Worm (Caenorhabditis elegans) whole organism, L3 larva: Measurements from ENCODE around the gene C14E2.5.

Experiments used
- ZK546.5 ChIP-seq: sonication (generic microtip); optimal IDR thresholded peaks from 2 replicates; lab custom pipeline; 2017; ENCODE audit warnings: missing biosample characterization, missing genetic modification characterization
- fos-1 ChIP-seq: fragments of 150-350 bp; optimal IDR thresholded peaks from 2 replicates; lab custom pipeline; 2014; ENCODE audit warnings: missing biosample characterization, missing genetic modification characterization
- mml-1 ChIP-seq: fragments of 150-350 bp; sonication (generic microtip); optimal IDR thresholded peaks from 3 replicates; lab custom pipeline; 2014; ENCODE audit warnings: missing biosample characterization, missing genetic modification characterization
- nhr-12 ChIP-seq: fragments of 150-350 bp; optimal IDR thresholded peaks from 2 replicates; lab custom pipeline; 2014; ENCODE audit warnings: missing biosample characterization, missing genetic modification characterization
- nhr-28 ChIP-seq: fragments of 150-350 bp; optimal IDR thresholded peaks from 2 replicates; lab custom pipeline; 2014; ENCODE audit warnings: missing biosample characterization, missing genetic modification characterization
- sea-2 ChIP-seq: fragments of 150-350 bp; sonication (generic microtip); optimal IDR thresholded peaks from 4 replicates; lab custom pipeline; 2014; ENCODE audit warnings: missing biosample characterization, missing genetic modification reagents, missing genetic modification characterization
- unc-62 ChIP-seq: fragments of 150-350 bp; sonication (generic microtip); optimal IDR thresholded peaks from 4 replicates; lab custom pipeline; 2014; ENCODE audit warnings: missing biosample characterization, missing genetic modification reagents, missing genetic modification characterization

DNA sequence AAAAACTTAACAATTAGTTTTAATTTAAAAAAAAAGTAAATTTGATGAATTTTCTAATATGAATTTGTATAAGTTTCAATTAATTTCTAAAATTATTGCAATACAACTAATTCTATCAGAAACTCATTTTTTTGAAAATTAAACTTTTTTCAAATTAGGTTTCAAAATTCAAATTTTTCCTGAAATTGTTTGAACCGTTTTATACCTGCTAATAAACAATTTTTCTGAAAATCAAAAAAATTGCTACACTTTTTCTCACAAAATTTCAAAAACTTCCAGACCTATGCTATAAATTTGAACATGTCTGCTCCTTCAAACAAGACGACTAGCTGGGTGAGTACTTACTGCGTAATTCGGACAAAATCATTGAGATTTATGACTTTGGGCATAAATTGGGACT is 35.3 kb upstream of the C14E2.5 start, which contains the start of gene T26C11.8:
- TF ChIP-seq nhr-28 (tag; lab: Kevin White, UChicago) (no peak), nhr-12 (tag; lab: Kevin White, UChicago) (no peak), sea-2 (GFP tag; lab: Kevin White, UChicago) (no peak), unc-62 (GFP tag; lab: Kevin White, UChicago) (no peak), ZK546.5 (tag; lab: Kevin White, UChicago) (no peak), mml-1 (tag; lab: Kevin White, UChicago) (no peak), fos-1 (tag; lab: Kevin White, UChicago) (no peak)
